Worm (Caenorhabditis elegans) whole organism, L4 larva: ENCODE measurements around the gene efn-3.
A peak's percentile ranks its signal among the peaks of the same experiment; 100 is the strongest.

Experiments used
- F10B5.3 ChIP-seq: sonication (generic microtip); optimal IDR thresholded peaks from 2 replicates; lab custom pipeline; 2016; ENCODE audit warnings: mild to moderate bottlenecking, missing genetic modification characterization, missing compliant biosample characterization
- F49E8.2 ChIP-seq: sonication (generic microtip); optimal IDR thresholded peaks from 2 replicates; lab custom pipeline; 2016; ENCODE audit warnings: missing compliant biosample characterization, mild to moderate bottlenecking, missing genetic modification characterization, borderline replicate concordance
- T20F7.1 ChIP-seq: fragments of 200-800 bp; sonication (Bioruptor generic); optimal IDR thresholded peaks from 2 replicates; lab custom pipeline; 2018; ENCODE audit warnings: mild to moderate bottlenecking, missing genetic modification characterization, missing compliant biosample characterization
- Y105C5A.15 ChIP-seq: fragments of 200-800 bp; sonication (Bioruptor generic); IDR thresholded peaks from 2 replicates; pipeline ENCODE4 v1.3.6; 2022; ENCODE audit warnings: missing genetic modification characterization, missing compliant biosample characterization
- Y48G9A.11 ChIP-seq: fragments of 200-800 bp; sonication (Bioruptor generic); IDR thresholded peaks from 2 replicates; pipeline ENCODE4 v1.3.6; 2022; ENCODE audit warnings: missing genetic modification reagents, missing genetic modification characterization, missing compliant biosample characterization
- Y75B8A.6 ChIP-seq: fragments of 200-800 bp; sonication (Bioruptor generic); IDR thresholded peaks from 2 replicates; pipeline ENCODE4 v1.3.6; 2022; ENCODE audit warnings: missing genetic modification reagents, missing genetic modification characterization, missing compliant biosample characterization
- ZK546.5 ChIP-seq, 2 experiments: sonication (generic microtip); optimal IDR thresholded peaks; 2 replicates each; lab custom pipeline; 2017; ENCODE audit warnings: missing biosample characterization in 2 of 2, missing genetic modification characterization in 2 of 2
- ceh-20 ChIP-seq: fragments of 200-800 bp; sonication (Bioruptor generic); IDR thresholded peaks from 2 replicates; pipeline ENCODE4 v1.3.6; 2022; ENCODE audit warnings: missing genetic modification reagents, missing genetic modification characterization, missing compliant biosample characterization
- ceh-28 ChIP-seq: fragments of 150-350 bp; optimal IDR thresholded peaks from 2 replicates; lab custom pipeline; 2014; ENCODE audit warnings: missing biosample characterization, missing genetic modification reagents, missing genetic modification characterization
- ces-1 ChIP-seq: fragments of 150-350 bp; sonication (generic microtip); optimal IDR thresholded peaks from 4 replicates; lab custom pipeline; 2014; ENCODE audit warnings: missing biosample characterization, missing genetic modification reagents, missing genetic modification characterization
- ctbp-1 ChIP-seq: fragments of 200-800 bp; sonication (Bioruptor generic); IDR thresholded peaks from 2 replicates; pipeline ENCODE4 v1.3.6; 2022; ENCODE audit warnings: missing genetic modification reagents, missing genetic modification characterization, missing compliant biosample characterization
- daf-19 ChIP-seq: fragments of 200-800 bp; sonication (Bioruptor generic); conservative IDR thresholded peaks from 2 replicates; pipeline ENCODE4 v1.3.6; 2022; ENCODE audit warnings: missing genetic modification characterization, missing compliant biosample characterization
- dmd-9 ChIP-seq: fragments of 200-800 bp; sonication (Bioruptor generic); IDR thresholded peaks from 2 replicates; pipeline ENCODE4 v1.3.6; 2022; ENCODE audit warnings: missing genetic modification reagents, missing genetic modification characterization, missing compliant biosample characterization
- duxl-1 ChIP-seq: sonication (generic microtip); optimal IDR thresholded peaks from 2 replicates; lab custom pipeline; 2016; ENCODE audit warnings: mild to moderate bottlenecking, missing genetic modification characterization, moderate library complexity, missing compliant biosample characterization; ENCODE audit not compliant: poor library complexity
- egl-43 ChIP-seq: fragments of 200-800 bp; sonication (Bioruptor generic); IDR thresholded peaks from 2 replicates; pipeline ENCODE4 v1.3.6; 2022; ENCODE audit warnings: missing genetic modification reagents, missing genetic modification characterization, missing compliant biosample characterization
- hlh-30 ChIP-seq: sonication (generic microtip); optimal IDR thresholded peaks from 2 replicates; lab custom pipeline; 2017; ENCODE audit warnings: antibody characterized with exemption, mild to moderate bottlenecking, missing genetic modification characterization, missing compliant biosample characterization; ENCODE audit not compliant: insufficient read depth
- lim-7 ChIP-seq: fragments of 200-800 bp; sonication (Bioruptor generic); IDR thresholded peaks from 2 replicates; pipeline ENCODE4 v1.3.6; 2022; ENCODE audit warnings: missing genetic modification characterization, missing compliant biosample characterization
- mep-1 ChIP-seq: fragments of 150-350 bp; sonication (generic microtip); optimal IDR thresholded peaks from 3 replicates; lab custom pipeline; 2014; ENCODE audit warnings: missing biosample characterization, missing genetic modification characterization
- mxl-2 ChIP-seq: fragments of 200-800 bp; sonication (Bioruptor generic); conservative IDR thresholded peaks from 2 replicates; pipeline ENCODE4 v1.3.6; 2022; ENCODE audit warnings: missing genetic modification reagents, missing genetic modification characterization, missing compliant biosample characterization
- nhr-10 ChIP-seq: fragments of 150-350 bp; optimal IDR thresholded peaks from 2 replicates; lab custom pipeline; 2014; ENCODE audit warnings: missing biosample characterization, missing genetic modification characterization
- nhr-102 ChIP-seq: sonication (generic microtip); optimal IDR thresholded peaks from 2 replicates; lab custom pipeline; 2016; ENCODE audit warnings: mild to moderate bottlenecking, missing genetic modification characterization, moderate library complexity, missing compliant biosample characterization
- nhr-25 ChIP-seq: sonication (generic microtip); optimal IDR thresholded peaks from 2 replicates; lab custom pipeline; 2017; ENCODE audit warnings: missing genetic modification characterization, mild to moderate bottlenecking, missing compliant biosample characterization, antibody characterized with exemption, moderate library complexity, borderline replicate concordance; ENCODE audit not compliant: insufficient read depth
- nhr-48 ChIP-seq: sonication (generic microtip); optimal IDR thresholded peaks from 2 replicates; lab custom pipeline; 2016; ENCODE audit warnings: mild to moderate bottlenecking, missing genetic modification characterization, missing compliant biosample characterization
- nhr-6 ChIP-seq: fragments of 150-350 bp; optimal IDR thresholded peaks from 2 replicates; lab custom pipeline; 2014; ENCODE audit warnings: missing biosample characterization, missing genetic modification characterization
- pqm-1 ChIP-seq: sonication (generic microtip); optimal IDR thresholded peaks from 2 replicates; lab custom pipeline; 2017; ENCODE audit warnings: missing biosample characterization, missing genetic modification characterization
- rbr-2 ChIP-seq: sonication (generic microtip); optimal IDR thresholded peaks from 2 replicates; lab custom pipeline; 2016; ENCODE audit warnings: missing genotype, missing genetic modification characterization, missing compliant biosample characterization
- sdz-12 ChIP-seq: fragments of 200-800 bp; sonication (Bioruptor generic); optimal IDR thresholded peaks from 2 replicates; lab custom pipeline; 2018; ENCODE audit warnings: mild to moderate bottlenecking, missing genetic modification characterization, missing compliant biosample characterization
- set-16 ChIP-seq: fragments of 200-800 bp; sonication (Bioruptor generic); IDR thresholded peaks from 2 replicates; pipeline ENCODE4 v1.3.6; 2022; ENCODE audit warnings: missing genetic modification reagents, missing genetic modification characterization, missing compliant biosample characterization
- unc-39 ChIP-seq: sonication (generic microtip); optimal IDR thresholded peaks from 2 replicates; lab custom pipeline; 2017; ENCODE audit warnings: missing biosample characterization, missing genetic modification characterization
- unc-62 ChIP-seq, 3 experiments: fragments of 150-350 bp in 1 of 3; sonication (generic microtip); optimal IDR thresholded peaks in 2 of 3; peaks in 1 of 3; 1 replicate in 1 of 3; 2 replicates in 2 of 3; lab custom pipeline; 2014 to 2017; ENCODE audit warnings: missing biosample characterization in 3 of 3, missing genetic modification characterization in 3 of 3, missing genetic modification reagents in 3 of 3, missing genotype in 1 of 3
- vab-7 ChIP-seq: fragments of 200-800 bp; sonication (Bioruptor generic); IDR thresholded peaks from 2 replicates; pipeline ENCODE4 v1.3.6; 2022; ENCODE audit warnings: missing genetic modification reagents, missing genetic modification characterization, missing compliant biosample characterization
- zfp-2 ChIP-seq: sonication (generic microtip); optimal IDR thresholded peaks from 2 replicates; lab custom pipeline; 2016; ENCODE audit warnings: mild to moderate bottlenecking, missing genetic modification characterization, missing compliant biosample characterization
- zfp-3 ChIP-seq: fragments of 200-800 bp; sonication (Bioruptor generic); conservative IDR thresholded peaks from 2 replicates; pipeline ENCODE4 v1.3.6; 2022; ENCODE audit warnings: missing genetic modification reagents, missing genetic modification characterization, missing compliant biosample characterization
- zip-11 ChIP-seq: fragments of 200-800 bp; sonication (Bioruptor generic); IDR thresholded peaks from 2 replicates; pipeline ENCODE4 v1.3.6; 2022; ENCODE audit warnings: missing genetic modification characterization, missing compliant biosample characterization
- ztf-11 ChIP-seq: fragments of 150-350 bp; optimal IDR thresholded peaks from 2 replicates; lab custom pipeline; 2014; ENCODE audit warnings: missing biosample characterization, missing genetic modification characterization

The efn-3 gene

DNA sequence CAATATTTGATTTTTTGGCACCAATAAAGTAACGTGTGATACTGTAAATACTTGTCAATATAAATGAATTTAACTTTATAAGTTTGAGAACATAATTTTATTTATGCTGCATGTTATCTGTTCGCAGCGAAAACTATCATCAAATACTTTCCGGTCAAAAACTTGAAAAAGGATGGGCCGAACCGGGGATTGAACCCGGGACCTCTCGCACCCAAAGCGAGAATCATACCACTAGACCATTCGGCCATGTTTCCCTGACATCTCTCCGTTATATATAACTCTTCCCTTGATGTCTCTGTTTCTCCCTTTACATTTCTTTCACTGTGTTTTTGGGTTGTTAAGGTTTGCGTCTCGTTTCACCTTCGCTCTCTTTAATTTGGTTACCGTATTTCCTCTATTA, 34.5 kb upstream of the efn-3 start (continued):
- TF ChIP-seq daf-19 (GFP tag; lab: Robert Waterston, UW) (no peak), unc-39 (no peak), duxl-1 (tag; lab: Kevin White, UChicago) (peak; percentile 80), Y48G9A.11 (GFP tag; lab: Robert Waterston, UW) (0 out of 2 replicates have a peak, but pooled peaks have one; percentile 49), mep-1 (tag; lab: Kevin White, UChicago) (peak; percentile 59), hlh-30 (tag; lab: Kevin White, UChicago) (peak; percentile 27), zfp-2 (tag; lab: Kevin White, UChicago) (peak; percentile 6), nhr-25 (tag; lab: Kevin White, UChicago) (no peak), mxl-2 (GFP tag; lab: Robert Waterston, UW) (0 out of 2 replicates have a peak, but pooled peaks have one; percentile 44), ceh-28 (no peak), ces-1 (GFP tag; lab: Kevin White, UChicago) (no peak), nhr-48 (tag; lab: Kevin White, UChicago) (peak; percentile 69), vab-7 (GFP tag; lab: Robert Waterston, UW) (peak; percentile 90), lim-7 (GFP tag; lab: Robert Waterston, UW) (peak; percentile 93), Y105C5A.15 (GFP tag; lab: Robert Waterston, UW) (0 out of 2 replicates have a peak, but pooled peaks have one; percentile 32), F49E8.2 (tag; lab: Kevin White, UChicago) (peak; percentile 49), rbr-2 (tag; lab: Kevin White, UChicago) (peak; percentile 68), ZK546.5 (tag; optimal IDR thresholded peaks at IDR 0.05; lab: Kevin White, UChicago) (no peak), F10B5.3 (tag; lab: Kevin White, UChicago) (peak; percentile 36), zfp-3 (GFP tag; lab: Robert Waterston, UW) (0 out of 2 replicates have a peak, but pooled peaks have one; percentile 42), unc-62 (GFP tag; optimal IDR thresholded peaks at IDR 0.05 in 1 of 2; lab: Kevin White, UChicago) (no peak), unc-62 (tag; optimal IDR thresholded peaks at IDR 0.05; lab: Kevin White, UChicago) (no peak), ztf-11 (tag; lab: Kevin White, UChicago) (no peak), Y75B8A.6 (GFP tag; lab: Robert Waterston, UW) (0 out of 2 replicates have a peak, but pooled peaks have one; percentile 43), T20F7.1 (GFP tag; lab: Kevin White, UChicago) (peak; percentile 53), ctbp-1 (peak; percentile 79), ceh-20 (peak; percentile 83)

DNA sequence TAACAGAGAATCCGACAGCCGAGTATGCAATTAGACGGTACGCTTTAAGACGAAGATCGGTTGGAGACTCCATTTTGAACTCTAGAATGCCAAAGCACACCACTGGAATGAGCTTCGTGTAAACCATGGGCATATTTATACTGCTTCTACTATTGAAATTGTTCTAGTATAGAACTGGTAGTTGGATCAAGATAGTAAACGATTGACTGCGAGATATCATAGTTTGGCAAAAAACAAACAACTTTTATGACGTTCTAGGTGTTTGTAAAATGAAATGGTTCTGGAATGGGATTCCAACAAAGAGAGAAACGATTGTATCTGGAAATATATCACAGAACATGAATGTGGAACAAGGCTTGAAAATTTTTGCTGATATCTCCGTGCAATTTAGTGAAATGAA, 33.7 kb upstream of the efn-3 start, which contains the start of gene col-185:
col-185 (minus strand) TSS at position 101 of the 400 bp plus-strand sequence.
- TF ChIP-seq dmd-9 (GFP tag; lab: Robert Waterston, UW) (no peak), unc-62 (GFP tag; optimal IDR thresholded peaks at IDR 0.05 in 1 of 2; lab: Kevin White, UChicago) (peak in 1 of 2 experiments; percentile 40), unc-62 (tag; optimal IDR thresholded peaks at IDR 0.05; lab: Kevin White, UChicago) (no peak)

DNA sequence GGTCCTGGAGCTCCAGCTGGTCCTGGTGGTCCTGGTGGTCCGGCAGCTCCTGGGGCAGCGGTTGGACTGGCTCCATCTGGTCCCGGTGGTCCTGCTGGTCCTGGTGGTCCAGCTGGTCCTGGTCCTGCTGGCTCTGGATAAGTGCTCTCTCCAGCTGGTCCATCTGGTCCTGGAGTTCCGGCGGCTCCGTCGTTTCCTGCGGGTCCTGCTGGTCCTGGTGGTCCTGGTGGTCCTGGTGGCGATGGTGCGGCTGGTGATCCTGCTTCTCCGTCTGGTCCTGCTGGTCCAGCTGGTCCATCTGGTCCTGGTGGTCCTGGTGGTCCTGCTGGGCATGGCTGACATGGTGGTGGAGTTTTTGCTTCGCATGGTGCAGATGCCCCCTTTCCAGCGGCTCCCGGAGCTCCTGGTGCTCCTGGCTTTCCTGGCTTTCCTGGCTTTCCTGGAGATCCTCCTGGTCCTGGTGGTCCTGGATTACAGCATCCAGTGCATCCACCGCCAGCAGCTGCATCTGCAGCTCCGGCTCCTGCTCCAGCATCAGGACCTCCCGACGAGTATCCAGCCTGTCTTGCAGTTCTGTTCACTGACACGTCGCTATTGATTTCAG, 33.1 kb upstream of the efn-3 start:
- TF ChIP-seq nhr-102 (tag; lab: Kevin White, UChicago): no peak
- no peak for TF ChIP-seq pqm-1 (tag; lab: Kevin White, UChicago)
- peak; percentile 65; the same call in 1 of the 2 replicates for TF ChIP-seq egl-43 (GFP tag; lab: Robert Waterston, UW)
- no peak for TF ChIP-seq nhr-10
- TF ChIP-seq nhr-6 (tag; lab: Kevin White, UChicago): no peak
- TF ChIP-seq zip-11 (GFP tag; lab: Robert Waterston, UW): no peak
- TF ChIP-seq set-16: peak; percentile 98
- TF ChIP-seq sdz-12 (GFP tag; lab: Kevin White, UChicago): no peak
